Worm (Caenorhabditis elegans) whole organism, L4 larva: Measurements from ENCODE around the gene prp-6.

Experiments used
- F10B5.3 ChIP-seq: sonication (generic microtip); optimal IDR thresholded peaks from 2 replicates; lab custom pipeline; 2016; ENCODE audit warnings: mild to moderate bottlenecking, missing genetic modification characterization, missing compliant biosample characterization
- F44E2.7 ChIP-seq: fragments of 200-800 bp; sonication (Bioruptor generic); IDR thresholded peaks from 2 replicates; pipeline ENCODE4 v2.1.2; 2022; ENCODE audit warnings: missing genetic modification characterization, missing compliant biosample characterization
- Y48G9A.11 ChIP-seq: fragments of 200-800 bp; sonication (Bioruptor generic); IDR thresholded peaks from 2 replicates; pipeline ENCODE4 v1.3.6; 2022; ENCODE audit warnings: missing genetic modification reagents, missing genetic modification characterization, missing compliant biosample characterization
- Y75B8A.6 ChIP-seq: fragments of 200-800 bp; sonication (Bioruptor generic); IDR thresholded peaks from 2 replicates; pipeline ENCODE4 v1.3.6; 2022; ENCODE audit warnings: missing genetic modification reagents, missing genetic modification characterization, missing compliant biosample characterization
- aha-1 ChIP-seq: fragments of 150-350 bp; peaks from one replicate; lab custom pipeline; 2014; ENCODE audit warnings: missing biosample characterization, missing genetic modification characterization
- ama-1 ChIP-seq: fragments of 150-350 bp; optimal IDR thresholded peaks from 2 replicates; lab custom pipeline; 2014; ENCODE audit warnings: inconsistent platforms, mixed read lengths
- ceh-62 ChIP-seq: sonication (generic microtip); optimal IDR thresholded peaks from 2 replicates; lab custom pipeline; 2017; ENCODE audit warnings: missing biosample characterization, missing genetic modification characterization
- cey-2 ChIP-seq: sonication (generic microtip); optimal IDR thresholded peaks from 3 replicates; lab custom pipeline; 2017; ENCODE audit warnings: missing genetic modification characterization, mild to moderate bottlenecking, missing compliant biosample characterization, antibody characterized with exemption, borderline replicate concordance; ENCODE audit not compliant: insufficient read depth
- dmd-9 ChIP-seq: fragments of 200-800 bp; sonication (Bioruptor generic); IDR thresholded peaks from 2 replicates; pipeline ENCODE4 v1.3.6; 2022; ENCODE audit warnings: missing genetic modification reagents, missing genetic modification characterization, missing compliant biosample characterization
- dpl-1 ChIP-seq: fragments of 150-350 bp; optimal IDR thresholded peaks from 2 replicates; lab custom pipeline; 2014; ENCODE audit warnings: missing biosample characterization, missing genetic modification reagents, missing genetic modification characterization
- duxl-1 ChIP-seq: sonication (generic microtip); optimal IDR thresholded peaks from 2 replicates; lab custom pipeline; 2016; ENCODE audit warnings: mild to moderate bottlenecking, missing genetic modification characterization, moderate library complexity, missing compliant biosample characterization; ENCODE audit not compliant: poor library complexity
- dve-1 ChIP-seq: sonication (generic microtip); optimal IDR thresholded peaks from 2 replicates; lab custom pipeline; 2017; ENCODE audit warnings: antibody characterized with exemption, mild to moderate bottlenecking, missing genetic modification characterization, missing compliant biosample characterization; ENCODE audit not compliant: insufficient read depth
- hlh-11 ChIP-seq: fragments of 200-800 bp; sonication (Bioruptor generic); optimal IDR thresholded peaks from 2 replicates; lab custom pipeline; 2018; ENCODE audit warnings: mild to moderate bottlenecking, missing genetic modification characterization, missing compliant biosample characterization
- hmg-1.1 ChIP-seq: fragments of 200-800 bp; sonication (Bioruptor generic); IDR thresholded peaks from 2 replicates; pipeline ENCODE4 v1.3.6; 2022; ENCODE audit warnings: missing genetic modification reagents, missing genetic modification characterization, missing compliant biosample characterization
- jun-1 ChIP-seq: fragments of 150-350 bp; optimal IDR thresholded peaks from 2 replicates; lab custom pipeline; 2014; ENCODE audit warnings: missing biosample characterization, missing genetic modification reagents, missing genetic modification characterization
- lin-13 ChIP-seq: fragments of 150-350 bp; optimal IDR thresholded peaks from 2 replicates; lab custom pipeline; 2014; ENCODE audit warnings: missing biosample characterization, missing genetic modification reagents, missing genetic modification characterization
- lin-29 ChIP-seq: fragments of 200-800 bp; sonication (Bioruptor generic); IDR thresholded peaks from 2 replicates; pipeline ENCODE4 v1.3.6; 2022; ENCODE audit warnings: missing genetic modification reagents, missing genetic modification characterization, missing compliant biosample characterization
- lin-38 ChIP-seq: fragments of 200-800 bp; sonication (Bioruptor generic); IDR thresholded peaks from 2 replicates; pipeline ENCODE4 v1.3.6; 2022; ENCODE audit warnings: missing genetic modification reagents, missing genetic modification characterization, missing compliant biosample characterization
- lsy-2 ChIP-seq, 2 experiments: fragments of 150-350 bp in 1 of 2; sonication (generic microtip) in 1 of 2; optimal IDR thresholded peaks; 2 replicates each; lab custom pipeline; 2014 to 2017; ENCODE audit warnings: missing biosample characterization in 2 of 2, missing genetic modification characterization in 2 of 2
- madf-5 ChIP-seq, 2 experiments: fragments of 200-800 bp; sonication (Bioruptor generic); IDR thresholded peaks; 2 replicates each; pipeline ENCODE4 v1.3.6; 2022; ENCODE audit warnings: missing compliant biosample characterization in 2 of 2, missing genetic modification characterization in 2 of 2
- madf-9 ChIP-seq: fragments of 200-800 bp; sonication (Bioruptor generic); conservative IDR thresholded peaks from 2 replicates; pipeline ENCODE4 v1.3.6; 2022; ENCODE audit warnings: missing genetic modification reagents, missing genetic modification characterization, missing compliant biosample characterization
- mep-1 ChIP-seq: fragments of 150-350 bp; sonication (generic microtip); optimal IDR thresholded peaks from 3 replicates; lab custom pipeline; 2014; ENCODE audit warnings: missing biosample characterization, missing genetic modification characterization
- mes-2 ChIP-seq: sonication (generic microtip); optimal IDR thresholded peaks from 2 replicates; lab custom pipeline; 2016; ENCODE audit warnings: missing genotype, mild to moderate bottlenecking, missing genetic modification characterization, missing compliant biosample characterization; ENCODE audit not compliant: poor library complexity, severe bottlenecking
- mxl-2 ChIP-seq: fragments of 200-800 bp; sonication (Bioruptor generic); conservative IDR thresholded peaks from 2 replicates; pipeline ENCODE4 v1.3.6; 2022; ENCODE audit warnings: missing genetic modification reagents, missing genetic modification characterization, missing compliant biosample characterization
- nhr-10 ChIP-seq: fragments of 150-350 bp; optimal IDR thresholded peaks from 2 replicates; lab custom pipeline; 2014; ENCODE audit warnings: missing biosample characterization, missing genetic modification characterization
- nhr-102 ChIP-seq: sonication (generic microtip); optimal IDR thresholded peaks from 2 replicates; lab custom pipeline; 2016; ENCODE audit warnings: mild to moderate bottlenecking, missing genetic modification characterization, moderate library complexity, missing compliant biosample characterization
- nhr-237 ChIP-seq: sonication (generic microtip); optimal IDR thresholded peaks from 2 replicates; lab custom pipeline; 2017; ENCODE audit warnings: missing biosample characterization, missing genetic modification characterization
- nhr-28 ChIP-seq: fragments of 150-350 bp; optimal IDR thresholded peaks from 2 replicates; lab custom pipeline; 2014; ENCODE audit warnings: missing biosample characterization, missing genetic modification characterization
- nhr-41 ChIP-seq: fragments of 200-800 bp; sonication (Bioruptor generic); IDR thresholded peaks from 2 replicates; pipeline ENCODE4 v1.3.6; 2022; ENCODE audit warnings: missing genetic modification reagents, missing genetic modification characterization, missing compliant biosample characterization
- nhr-6 ChIP-seq: fragments of 150-350 bp; optimal IDR thresholded peaks from 2 replicates; lab custom pipeline; 2014; ENCODE audit warnings: missing biosample characterization, missing genetic modification characterization
- nhr-76 ChIP-seq: fragments of 150-350 bp; optimal IDR thresholded peaks from 2 replicates; lab custom pipeline; 2014; ENCODE audit warnings: missing biosample characterization, missing genetic modification characterization
- rbr-2 ChIP-seq: sonication (generic microtip); optimal IDR thresholded peaks from 2 replicates; lab custom pipeline; 2016; ENCODE audit warnings: missing genotype, missing genetic modification characterization, missing compliant biosample characterization
- skn-1 ChIP-seq: fragments of 150-350 bp; optimal IDR thresholded peaks from 2 replicates; lab custom pipeline; 2014; ENCODE audit warnings: missing biosample characterization, missing genetic modification characterization
- snpc-4 ChIP-seq: fragments of 150-350 bp; optimal IDR thresholded peaks from 2 replicates; lab custom pipeline; 2014; ENCODE audit warnings: missing biosample characterization, missing genetic modification characterization
- unc-62 ChIP-seq, 3 experiments: fragments of 150-350 bp in 1 of 3; sonication (generic microtip); optimal IDR thresholded peaks in 2 of 3; peaks in 1 of 3; 1 replicate in 1 of 3; 2 replicates in 2 of 3; lab custom pipeline; 2014 to 2017; ENCODE audit warnings: missing biosample characterization in 3 of 3, missing genetic modification characterization in 3 of 3, missing genetic modification reagents in 3 of 3, missing genotype in 1 of 3
- vab-7 ChIP-seq: fragments of 200-800 bp; sonication (Bioruptor generic); IDR thresholded peaks from 2 replicates; pipeline ENCODE4 v1.3.6; 2022; ENCODE audit warnings: missing genetic modification reagents, missing genetic modification characterization, missing compliant biosample characterization

The prp-6 gene

DNA sequence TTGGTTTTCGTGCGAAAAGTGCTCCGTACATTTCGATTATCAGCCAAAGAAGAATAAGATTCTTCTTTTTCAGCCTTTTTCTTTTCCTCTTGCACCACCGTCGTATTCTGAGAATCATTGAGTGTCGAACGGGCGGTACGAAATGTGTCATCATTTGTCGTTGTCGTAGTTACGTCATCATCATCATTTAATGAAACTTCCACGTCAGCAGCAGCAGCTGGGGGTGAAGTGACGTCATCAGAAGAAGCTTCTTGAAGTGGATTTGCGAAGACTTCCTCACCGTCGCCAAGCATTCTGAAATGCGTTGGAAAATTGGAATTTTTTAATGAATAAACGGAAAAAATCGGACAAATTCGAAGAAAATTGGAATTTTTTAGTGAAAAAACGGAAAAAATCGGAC is 42.5 kb upstream of the prp-6 start, which contains the start of gene snx-6:
TSS of gene snx-6 (minus strand) at position 294 of the 400 bp plus-strand sequence.
- TF ChIP-seq dve-1 (tag; lab: Kevin White, UChicago) (no peak), aha-1 (tag; lab: Kevin White, UChicago) (peak; percentile 36)

DNA sequence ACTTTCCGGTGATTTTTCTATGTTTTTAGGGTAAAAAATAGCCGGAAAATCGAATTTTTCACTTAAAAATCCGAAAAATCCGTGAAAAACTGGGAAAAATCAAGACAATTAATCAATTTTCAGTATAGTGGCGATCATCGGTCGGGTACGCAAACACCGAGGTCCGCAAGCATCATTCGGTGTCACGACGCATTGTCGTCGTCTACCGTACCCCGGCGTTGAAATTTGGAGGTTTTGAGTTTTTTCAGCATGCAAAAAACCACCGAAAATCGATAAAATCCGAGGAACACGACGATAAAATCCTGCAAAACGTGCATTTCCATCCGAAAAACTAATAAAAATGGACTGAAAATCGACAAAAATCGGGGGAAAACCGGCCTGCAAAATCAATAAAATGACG is 40.5 kb upstream of the prp-6 start:
- no peak for TF ChIP-seq snpc-4 (tag; lab: Kevin White, UChicago)
- TF ChIP-seq nhr-28: peak; percentile 11
- TF ChIP-seq lin-13 (GFP tag; lab: Kevin White, UChicago): peak; percentile 36
- TF ChIP-seq Y48G9A.11 (GFP tag; lab: Robert Waterston, UW): peak; percentile 24; the same call in 1 of the 2 replicates
- no peak for TF ChIP-seq F44E2.7 (GFP tag; lab: Robert Waterston, UW)
- peak; percentile 31 for TF ChIP-seq nhr-6 (tag; lab: Kevin White, UChicago)
- TF ChIP-seq mep-1 (tag; lab: Kevin White, UChicago): peak; percentile 16
- no peak for TF ChIP-seq cey-2 (tag; lab: Kevin White, UChicago)
- peak; percentile 5 for TF ChIP-seq rbr-2
- no peak for TF ChIP-seq vab-7 (GFP tag; lab: Robert Waterston, UW)
- peak in 1 of 2 experiments; percentile 85 for TF ChIP-seq unc-62 (GFP tag; optimal IDR thresholded peaks at IDR 0.05 in 1 of 2; lab: Kevin White, UChicago)
- TF ChIP-seq unc-62 (tag; optimal IDR thresholded peaks at IDR 0.05; lab: Kevin White, UChicago): no peak
- no peak for TF ChIP-seq F10B5.3
- peak; percentile 61 for TF ChIP-seq mes-2 (tag; lab: Kevin White, UChicago)
- peak; percentile 37 for TF ChIP-seq ama-1 (lab: Kevin White, UChicago)
- peak; percentile 39 for TF ChIP-seq dpl-1
- TF ChIP-seq lin-38 (GFP tag; lab: Robert Waterston, UW): peak; percentile 46; the same call in 1 of the 2 replicates
- TF ChIP-seq duxl-1 (tag; lab: Kevin White, UChicago): no peak
- TF ChIP-seq mxl-2 (GFP tag; lab: Robert Waterston, UW): no peak
- TF ChIP-seq nhr-76 (tag; lab: Kevin White, UChicago): no peak
- peak; percentile 92 to 98 for TF ChIP-seq lsy-2 (tag; optimal IDR thresholded peaks at IDR 0.05; lab: Kevin White, UChicago)
- peak; percentile 3 for TF ChIP-seq dve-1 (tag; lab: Kevin White, UChicago)
- TF ChIP-seq nhr-237 (tag; lab: Kevin White, UChicago): no peak
- no peak for TF ChIP-seq nhr-10 (tag; lab: Kevin White, UChicago)
- TF ChIP-seq Y75B8A.6 (GFP tag; lab: Robert Waterston, UW): no peak
- 0 out of 2 replicates have a peak, but pooled peaks have one; percentile 45 for TF ChIP-seq hmg-1.1 (GFP tag; lab: Robert Waterston, UW)
- TF ChIP-seq dmd-9 (GFP tag; lab: Robert Waterston, UW): 0 out of 2 replicates have a peak, but pooled peaks have one; percentile 14
- TF ChIP-seq hlh-11 (tag; lab: Kevin White, UChicago): peak; percentile 26
- 0 out of 2 replicates have a peak, but pooled peaks have one; percentile 33 for TF ChIP-seq madf-9 (GFP tag; lab: Robert Waterston, UW)

DNA sequence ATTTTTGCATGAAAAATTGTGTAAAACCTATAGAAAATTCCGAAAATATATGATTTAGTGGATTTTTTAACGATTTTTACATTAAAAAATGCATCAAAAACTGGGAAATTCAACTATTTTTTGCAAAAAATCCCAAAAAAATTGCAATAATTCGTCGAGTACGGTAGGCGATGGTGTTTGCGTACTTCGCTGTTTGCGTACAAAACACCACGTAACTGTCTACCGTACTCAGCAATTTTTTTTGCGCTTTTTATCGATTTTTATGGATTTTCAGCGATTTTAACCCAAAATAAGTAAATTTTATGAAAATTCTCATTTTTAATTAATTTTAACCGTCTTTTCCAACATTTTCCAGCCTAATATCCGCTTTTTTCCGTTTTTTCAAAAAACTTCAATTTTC is 39.3 kb upstream of the prp-6 start:
- TF ChIP-seq rbr-2 (no peak), Y48G9A.11 (GFP tag; lab: Robert Waterston, UW) (no peak), lsy-2 (tag; optimal IDR thresholded peaks at IDR 0.05; lab: Kevin White, UChicago) (peak in 1 of 2 experiments; percentile 64), nhr-102 (tag; lab: Kevin White, UChicago) (no peak), nhr-41 (no peak), lin-29 (GFP tag; lab: Robert Waterston, UW) (no peak), unc-62 (GFP tag; optimal IDR thresholded peaks at IDR 0.05 in 1 of 2; lab: Kevin White, UChicago) (peak in 1 of 2 experiments; percentile 41), unc-62 (tag; optimal IDR thresholded peaks at IDR 0.05; lab: Kevin White, UChicago) (no peak), skn-1 (no peak), ceh-62 (tag; lab: Kevin White, UChicago) (no peak), jun-1 (no peak), dmd-9 (GFP tag; lab: Robert Waterston, UW) (no peak), lin-13 (GFP tag; lab: Kevin White, UChicago) (no peak), madf-5 (GFP tag; IDR thresholded peaks at IDR 0.05; lab: Robert Waterston, UW) (no peak)
- TF ChIP-seq, all 104 proteins: peak for 2
